Worm (Caenorhabditis elegans) whole organism, early embryonic: Measurements from ENCODE around the gene mrps-28.

Source experiments
- aly-1 ChIP-seq: sonication (generic microtip); optimal IDR thresholded peaks from 2 replicates; lab custom pipeline; 2016; ENCODE audit warnings: missing genetic modification characterization, missing compliant biosample characterization
- ama-1 ChIP-seq: fragments of 150-350 bp; optimal IDR thresholded peaks from 2 replicates; lab custom pipeline; 2014
- ceh-36 ChIP-seq: sonication (generic microtip); optimal IDR thresholded peaks from 2 replicates; lab custom pipeline; 2016; ENCODE audit warnings: missing genetic modification characterization, inconsistent platforms, missing compliant biosample characterization
- ets-7 ChIP-seq: sonication (generic microtip); optimal IDR thresholded peaks from 2 replicates; lab custom pipeline; 2016; ENCODE audit warnings: missing genotype, missing genetic modification characterization, missing compliant biosample characterization
- flt-1 ChIP-seq: fragments of 200-800 bp; sonication (Bioruptor generic); IDR thresholded peaks from 2 replicates; pipeline ENCODE4 v1.3.6; 2022; ENCODE audit warnings: missing genetic modification characterization, missing compliant biosample characterization
- pes-1 ChIP-seq: fragments of 200-800 bp; sonication (Bioruptor generic); IDR thresholded peaks from 2 replicates; pipeline ENCODE4 v1.3.6; 2022; ENCODE audit warnings: missing genetic modification reagents, missing genetic modification characterization, missing compliant biosample characterization
- sea-1 ChIP-seq: fragments of 200-800 bp; sonication (Bioruptor generic); conservative IDR thresholded peaks from 2 replicates; pipeline ENCODE4 v1.3.6; 2022; ENCODE audit warnings: missing genetic modification characterization, missing compliant biosample characterization
- tbx-11 ChIP-seq: fragments of 200-800 bp; sonication (Bioruptor generic); IDR thresholded peaks from 2 replicates; pipeline ENCODE4 v1.3.6; 2022; ENCODE audit warnings: missing genetic modification characterization, missing compliant biosample characterization

ce11 chrV:19632948-19633347 lies 11.1 kb upstream of the mrps-28 start:
- TF ChIP-seq ets-7 (tag; lab: Kevin White, UChicago): no peak
- no peak for TF ChIP-seq ceh-36
- TF ChIP-seq sea-1 (GFP tag; lab: Robert Waterston, UW): no peak
- TF ChIP-seq ama-1 (lab: Kevin White, UChicago): no peak
- no peak for TF ChIP-seq aly-1 (tag; lab: Kevin White, UChicago)
- no peak for TF ChIP-seq flt-1 (GFP tag; lab: Robert Waterston, UW)
- no peak for TF ChIP-seq pes-1 (GFP tag; lab: Robert Waterston, UW)
- no peak for TF ChIP-seq tbx-11 (GFP tag; lab: Robert Waterston, UW)
